Worm (Caenorhabditis elegans) whole organism, L3 larva: ENCODE results near the gene tmem-145.

Experiments used
- ZK546.5 ChIP-seq: sonication (generic microtip); optimal IDR thresholded peaks from 2 replicates; lab custom pipeline; 2017; ENCODE audit warnings: missing biosample characterization, missing genetic modification characterization
- aly-2 ChIP-seq: fragments of 150-350 bp; optimal IDR thresholded peaks from 2 replicates; lab custom pipeline; 2014; ENCODE audit warnings: missing biosample characterization, missing genetic modification characterization
- ceh-16 ChIP-seq: sonication (generic microtip); optimal IDR thresholded peaks from 2 replicates; lab custom pipeline; 2017; ENCODE audit warnings: missing biosample characterization, missing genetic modification characterization
- ceh-28 ChIP-seq: fragments of 150-350 bp; optimal IDR thresholded peaks from 2 replicates; lab custom pipeline; 2014; ENCODE audit warnings: missing biosample characterization, missing genetic modification reagents, missing genetic modification characterization
- ceh-9 ChIP-seq: sonication (generic microtip); optimal IDR thresholded peaks from 2 replicates; lab custom pipeline; 2018; ENCODE audit warnings: missing biosample characterization, missing genetic modification characterization
- egl-27 ChIP-seq: sonication (generic microtip); optimal IDR thresholded peaks from 4 replicates; lab custom pipeline; 2017; ENCODE audit warnings: missing biosample characterization, missing genetic modification reagents, missing genetic modification characterization
- egl-5 ChIP-seq: fragments of 150-350 bp; optimal IDR thresholded peaks from 2 replicates; lab custom pipeline; 2017; ENCODE audit warnings: missing biosample characterization, missing genetic modification reagents, missing genetic modification characterization, inconsistent platforms
- elt-1 ChIP-seq: fragments of 150-350 bp; optimal IDR thresholded peaks from 2 replicates; lab custom pipeline; 2014; ENCODE audit warnings: missing biosample characterization, missing genetic modification characterization
- elt-3 ChIP-seq, 3 experiments: fragments of 150-350 bp in 1 of 3; sonication (generic microtip) in 2 of 3; optimal IDR thresholded peaks; 2 replicates in 2 of 3; 4 replicates in 1 of 3; lab custom pipeline; 2014 to 2017; ENCODE audit warnings: missing biosample characterization in 3 of 3, missing genetic modification characterization in 3 of 3
- fkh-10 ChIP-seq: sonication (generic microtip); optimal IDR thresholded peaks from 2 replicates; lab custom pipeline; 2017; ENCODE audit warnings: missing biosample characterization, missing genetic modification reagents, missing genetic modification characterization
- fos-1 ChIP-seq: fragments of 150-350 bp; optimal IDR thresholded peaks from 2 replicates; lab custom pipeline; 2014; ENCODE audit warnings: missing biosample characterization, missing genetic modification characterization
- jun-1 ChIP-seq: fragments of 150-350 bp; optimal IDR thresholded peaks from 2 replicates; lab custom pipeline; 2014; ENCODE audit warnings: missing biosample characterization, missing genetic modification reagents, missing genetic modification characterization
- lin-15B ChIP-seq: fragments of 150-350 bp; optimal IDR thresholded peaks from 2 replicates; lab custom pipeline; 2014; ENCODE audit warnings: missing biosample characterization, missing genetic modification characterization
- lin-39 ChIP-seq: fragments of 150-350 bp; optimal IDR thresholded peaks from 2 replicates; lab custom pipeline; 2018; ENCODE audit warnings: missing biosample characterization, missing genetic modification reagents, missing genetic modification characterization
- lsy-12 ChIP-seq: sonication (generic microtip); optimal IDR thresholded peaks from 2 replicates; lab custom pipeline; 2016; ENCODE audit warnings: mild to moderate bottlenecking, missing genetic modification characterization, missing compliant biosample characterization
- mdl-1 ChIP-seq: fragments of 150-350 bp; optimal IDR thresholded peaks from 2 replicates; lab custom pipeline; 2014; ENCODE audit warnings: missing biosample characterization, missing genetic modification characterization
- mml-1 ChIP-seq: fragments of 150-350 bp; sonication (generic microtip); optimal IDR thresholded peaks from 3 replicates; lab custom pipeline; 2014; ENCODE audit warnings: missing biosample characterization, missing genetic modification characterization
- nfya-1 ChIP-seq: sonication (generic microtip); optimal IDR thresholded peaks from 2 replicates; lab custom pipeline; 2017; ENCODE audit warnings: missing genetic modification characterization, mild to moderate bottlenecking, missing compliant biosample characterization, antibody characterized with exemption, moderate library complexity; ENCODE audit not compliant: insufficient read depth
- nhr-23 ChIP-seq: fragments of 150-350 bp; optimal IDR thresholded peaks from 2 replicates; lab custom pipeline; 2014; ENCODE audit warnings: missing biosample characterization, missing genetic modification reagents, missing genetic modification characterization
- nhr-237 ChIP-seq: fragments of 150-350 bp; optimal IDR thresholded peaks from 2 replicates; lab custom pipeline; 2014; ENCODE audit warnings: missing biosample characterization, missing genetic modification characterization
- nhr-28 ChIP-seq: fragments of 150-350 bp; optimal IDR thresholded peaks from 2 replicates; lab custom pipeline; 2014; ENCODE audit warnings: missing biosample characterization, missing genetic modification characterization
- nhr-43 ChIP-seq: sonication (generic microtip); optimal IDR thresholded peaks from 2 replicates; lab custom pipeline; 2016; ENCODE audit warnings: mild to moderate bottlenecking, missing genetic modification characterization, missing compliant biosample characterization; ENCODE audit not compliant: poor library complexity, severe bottlenecking
- nhr-67 ChIP-seq: fragments of 150-350 bp; optimal IDR thresholded peaks from 2 replicates; lab custom pipeline; 2014; ENCODE audit warnings: missing biosample characterization, missing genetic modification characterization
- nhr-76 ChIP-seq: fragments of 150-350 bp; sonication (generic microtip); optimal IDR thresholded peaks from 5 replicates; lab custom pipeline; 2014; ENCODE audit warnings: missing biosample characterization, missing genetic modification characterization
- nhr-77 ChIP-seq: fragments of 150-350 bp; optimal IDR thresholded peaks from 2 replicates; lab custom pipeline; 2014; ENCODE audit warnings: missing biosample characterization, missing genetic modification characterization
- pqm-1 ChIP-seq: fragments of 150-350 bp; optimal IDR thresholded peaks from 2 replicates; lab custom pipeline; 2017; ENCODE audit warnings: missing biosample characterization, missing genetic modification characterization, inconsistent platforms
- skn-1 ChIP-seq: fragments of 150-350 bp; optimal IDR thresholded peaks from 2 replicates; lab custom pipeline; 2014; ENCODE audit warnings: missing biosample characterization, missing genetic modification characterization
- snpc-4 ChIP-seq: fragments of 150-350 bp; optimal IDR thresholded peaks from 2 replicates; lab custom pipeline; 2014; ENCODE audit warnings: missing biosample characterization, missing genetic modification characterization
- unc-39 ChIP-seq: sonication (generic microtip); optimal IDR thresholded peaks from 4 replicates; lab custom pipeline; 2017; ENCODE audit warnings: missing biosample characterization, missing genetic modification characterization
- unc-62 ChIP-seq: fragments of 150-350 bp; sonication (generic microtip); optimal IDR thresholded peaks from 4 replicates; lab custom pipeline; 2014; ENCODE audit warnings: missing biosample characterization, missing genetic modification reagents, missing genetic modification characterization
- zag-1 ChIP-seq: fragments of 150-350 bp; optimal IDR thresholded peaks from 2 replicates; lab custom pipeline; 2014; ENCODE audit warnings: missing biosample characterization, missing genetic modification characterization

Gene tmem-145

DNA sequence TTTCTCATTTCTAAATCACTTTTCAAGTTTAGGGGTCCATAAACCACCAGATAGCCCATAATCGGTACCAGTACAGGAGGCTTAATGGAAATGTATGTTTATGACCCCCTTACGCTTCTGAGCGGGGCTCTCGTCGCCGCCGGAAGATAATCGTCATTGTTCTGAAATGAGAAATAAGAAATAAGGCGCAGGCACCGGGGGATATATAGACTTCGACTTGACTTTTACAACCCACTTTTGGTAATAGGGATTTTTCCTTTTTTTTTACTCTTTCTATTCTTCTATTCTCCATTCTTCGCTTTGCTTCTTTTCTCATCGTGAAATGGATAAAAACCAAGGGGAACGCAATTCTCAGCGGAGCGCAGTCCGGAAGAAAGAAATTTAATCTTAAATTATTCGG is 21.5 kb upstream of the tmem-145 start:
- TF ChIP-seq elt-3 (tag; optimal IDR thresholded peaks at IDR 0.05; lab: Kevin White, UChicago) (no peak), pqm-1 (tag; lab: Kevin White, UChicago) (peak; percentile 11)

DNA sequence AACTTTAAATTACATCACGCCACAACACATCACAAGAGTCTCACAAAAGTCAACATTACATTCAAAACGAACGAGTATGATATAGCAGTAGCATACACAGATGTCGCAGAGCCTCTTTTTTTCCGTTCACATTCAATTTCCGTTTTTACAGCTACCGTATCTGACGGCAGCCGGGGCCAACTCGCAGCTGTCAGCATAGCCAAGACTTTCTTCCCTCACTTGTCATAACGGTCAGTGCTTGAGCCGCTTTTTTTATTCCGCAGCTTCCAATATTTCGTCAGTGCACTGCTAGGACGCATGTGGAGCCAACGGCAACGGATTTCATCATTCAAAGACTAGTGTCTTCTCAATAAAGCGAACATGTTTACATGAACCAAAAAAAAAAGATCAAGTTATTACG is 20.3 kb upstream of the tmem-145 start:
- TF ChIP-seq lin-39 (tag; lab: Kevin White, UChicago): no peak
- no peak for TF ChIP-seq egl-5 (tag; lab: Kevin White, UChicago)
- no peak for TF ChIP-seq lsy-12
- TF ChIP-seq nhr-237 (tag; lab: Kevin White, UChicago): no peak
- no peak for TF ChIP-seq lin-15B (tag; lab: Kevin White, UChicago)
- no peak for TF ChIP-seq nhr-77 (tag; lab: Kevin White, UChicago)
- TF ChIP-seq mml-1 (tag; lab: Kevin White, UChicago): no peak
- no peak for TF ChIP-seq egl-27 (tag; lab: Kevin White, UChicago)
- no peak for TF ChIP-seq ZK546.5
- no peak for TF ChIP-seq snpc-4 (tag; lab: Kevin White, UChicago)
- TF ChIP-seq jun-1 (tag; lab: Kevin White, UChicago): no peak
- no peak for TF ChIP-seq fos-1 (tag; lab: Kevin White, UChicago)

ce11 chrX:12093043-12093442 is 19.4 kb upstream of the tmem-145 start, which contains the start of gene W03G11.4:
Gene W03G11.4 (minus strand): TSS chrX:12093143.
- TF ChIP-seq aly-2 (tag; lab: Kevin White, UChicago): no peak
- TF ChIP-seq nhr-28: no peak
- no peak for TF ChIP-seq nhr-76 (tag; lab: Kevin White, UChicago)
- no peak for TF ChIP-seq ceh-9
- no peak for TF ChIP-seq nfya-1
- no peak for TF ChIP-seq nhr-43 (tag; lab: Kevin White, UChicago)
- TF ChIP-seq fos-1 (tag; lab: Kevin White, UChicago): no peak
- TF ChIP-seq skn-1 (tag; lab: Kevin White, UChicago): no peak
- TF ChIP-seq pqm-1 (tag; lab: Kevin White, UChicago): no peak
- TF ChIP-seq jun-1 (tag; lab: Kevin White, UChicago): no peak
- no peak for TF ChIP-seq unc-39 (tag; lab: Kevin White, UChicago)

- TF ChIP-seq elt-3 (tag; optimal IDR thresholded peaks at IDR 0.05; lab: Kevin White, UChicago): no peak
- no peak for TF ChIP-seq ceh-16 (tag; lab: Kevin White, UChicago)
- no peak for TF ChIP-seq elt-1
- no peak for TF ChIP-seq egl-5 (tag; lab: Kevin White, UChicago)
- no peak for TF ChIP-seq nfya-1
- no peak for TF ChIP-seq nhr-67 (tag; lab: Kevin White, UChicago)
- no peak for TF ChIP-seq zag-1 (tag; lab: Kevin White, UChicago)
- no peak for TF ChIP-seq unc-62 (GFP tag; lab: Kevin White, UChicago)
- TF ChIP-seq nhr-23 (tag; lab: Kevin White, UChicago): no peak
- no peak for TF ChIP-seq lin-39 (tag; lab: Kevin White, UChicago)
- TF ChIP-seq ZK546.5: no peak
Measured at ce11 chrX:12092621-12093020, 19.0 kb upstream of the tmem-145 start.

- TF ChIP-seq nfya-1: no peak
- TF ChIP-seq ceh-9: no peak
- TF ChIP-seq skn-1 (tag; lab: Kevin White, UChicago): no peak
- TF ChIP-seq mdl-1 (tag; lab: Kevin White, UChicago): no peak
- no peak for TF ChIP-seq egl-27 (tag; lab: Kevin White, UChicago)
- no peak for TF ChIP-seq lin-39 (tag; lab: Kevin White, UChicago)
- no peak for TF ChIP-seq ceh-28 (tag; lab: Kevin White, UChicago)
- TF ChIP-seq mml-1 (tag; lab: Kevin White, UChicago): no peak
- TF ChIP-seq nhr-23 (tag; lab: Kevin White, UChicago): no peak
- TF ChIP-seq jun-1 (tag; lab: Kevin White, UChicago): no peak
- no peak for TF ChIP-seq fkh-10 (GFP tag; lab: Kevin White, UChicago)
- no peak for TF ChIP-seq elt-1
Measured at ce11 chrX:12086297-12086696, 12.6 kb upstream of the tmem-145 start.

ce11 chrX:12082813-12083212 is 9.1 kb upstream of the tmem-145 start:
- TF ChIP-seq nfya-1: peak; percentile 25
- no peak for TF ChIP-seq mml-1 (tag; lab: Kevin White, UChicago)
- TF ChIP-seq fkh-10 (GFP tag; lab: Kevin White, UChicago): peak; percentile 78
